Fruit fly (Drosophila melanogaster) whole organism, embryonic: ENCODE measurements around the gene Doa.

ENCODE experiments used
- Asciz ChIP-seq: fragments of 200-800 bp; sonication (Bioruptor generic); optimal IDR thresholded peaks from 2 replicates; lab custom pipeline; 2017; ENCODE audit warnings: missing biosample characterization, mild to moderate bottlenecking, missing genetic modification characterization, missing genetic modification reagents
- Bdp1 ChIP-seq: fragments of 200-800 bp; sonication (Bioruptor generic); optimal IDR thresholded peaks from 3 replicates; lab custom pipeline; 2016; ENCODE audit warnings: missing biosample characterization, missing genetic modification characterization
- CG10147 ChIP-seq: fragments of 200-800 bp; sonication (Bioruptor generic); optimal IDR thresholded peaks from 2 replicates; lab custom pipeline; 2019; ENCODE audit warnings: missing biosample characterization, mild to moderate bottlenecking, missing genetic modification characterization, moderate library complexity
- CG10654 ChIP-seq: fragments of 200-800 bp; sonication (Bioruptor generic); optimal IDR thresholded peaks from 2 replicates; lab custom pipeline; 2016; ENCODE audit warnings: missing biosample characterization, missing genetic modification characterization
- CG12236 ChIP-seq: fragments of 200-800 bp; sonication (Bioruptor generic); optimal IDR thresholded peaks from 2 replicates; lab custom pipeline; 2016; ENCODE audit warnings: missing biosample characterization, missing genetic modification characterization
- CG12942 ChIP-seq: fragments of 200-800 bp; sonication (Bioruptor generic); optimal IDR thresholded peaks from 3 replicates; lab custom pipeline; 2016; ENCODE audit warnings: missing biosample characterization, missing genetic modification characterization
- CG13296 ChIP-seq: fragments of 200-800 bp; sonication (Bioruptor generic); optimal IDR thresholded peaks from 3 replicates; lab custom pipeline; 2018; ENCODE audit warnings: missing biosample characterization, mild to moderate bottlenecking, missing genetic modification characterization
- CG14441 ChIP-seq: fragments of 200-800 bp; sonication (Bioruptor generic); IDR thresholded peaks from 2 replicates; pipeline ENCODE4 v1.3.6; 2022; ENCODE audit warnings: missing biosample characterization, missing genetic modification characterization
- CG15269 ChIP-seq: fragments of 200-800 bp; sonication (Bioruptor generic); optimal IDR thresholded peaks from 2 replicates; lab custom pipeline; 2018; ENCODE audit warnings: missing biosample characterization, mild to moderate bottlenecking, missing genetic modification characterization, moderate library complexity
- CG15479 ChIP-seq: fragments of 200-800 bp; sonication (Bioruptor generic); optimal IDR thresholded peaks from 3 replicates; lab custom pipeline; 2019; ENCODE audit warnings: missing biosample characterization, mild to moderate bottlenecking, missing genetic modification characterization, moderate library complexity
- CG16863 ChIP-seq: fragments of 200-800 bp; sonication (Bioruptor generic); optimal IDR thresholded peaks from 3 replicates; lab custom pipeline; 2016; ENCODE audit warnings: missing biosample characterization, missing genetic modification characterization
- CG17385 ChIP-seq: fragments of 200-800 bp; sonication (Bioruptor generic); optimal IDR thresholded peaks from 3 replicates; lab custom pipeline; 2018; ENCODE audit warnings: missing biosample characterization, mild to moderate bottlenecking, missing genetic modification characterization
- CG2712 ChIP-seq: fragments of 200-800 bp; optimal IDR thresholded peaks from 3 replicates; lab custom pipeline; 2019; ENCODE audit warnings: missing biosample characterization, mild to moderate bottlenecking, missing genetic modification characterization, moderate library complexity
- CG31224 ChIP-seq: fragments of 200-800 bp; sonication (Bioruptor generic); IDR thresholded peaks from 2 replicates; pipeline ENCODE4 v1.3.6; 2022; ENCODE audit warnings: missing biosample characterization, missing genetic modification characterization
- CG6765 ChIP-seq: fragments of 200-800 bp; sonication (Bioruptor generic); optimal IDR thresholded peaks from 3 replicates; lab custom pipeline; 2017; ENCODE audit warnings: missing biosample characterization, mild to moderate bottlenecking, missing genetic modification characterization
- CG6854 ChIP-seq: fragments of 200-800 bp; sonication (Bioruptor generic); optimal IDR thresholded peaks from 3 replicates; lab custom pipeline; 2017; ENCODE audit warnings: missing biosample characterization, mild to moderate bottlenecking, missing genetic modification characterization
- CG7357 ChIP-seq: fragments of 200-800 bp; sonication (Bioruptor generic); IDR thresholded peaks from 3 replicates; pipeline ENCODE4 v1.3.6; 2022; ENCODE audit warnings: missing biosample characterization, missing genetic modification characterization
- CG8290 ChIP-seq, 3 experiments: fragments of 200-800 bp; sonication (Bioruptor generic); optimal IDR thresholded peaks; 2 replicates each; lab custom pipeline; 2016 to 2019; ENCODE audit warnings: missing biosample characterization in 3 of 3, missing genetic modification characterization in 3 of 3, mild to moderate bottlenecking in 2 of 3, moderate library complexity in 1 of 3
- Chrac-16 ChIP-seq: fragments of 200-800 bp; sonication (Bioruptor generic); optimal IDR thresholded peaks from 3 replicates; lab custom pipeline; 2016; ENCODE audit warnings: missing biosample characterization, missing genetic modification characterization
- Elba2 ChIP-seq: fragments of 200-800 bp; sonication (Bioruptor generic); optimal IDR thresholded peaks from 3 replicates; lab custom pipeline; 2016; ENCODE audit warnings: missing biosample characterization, missing genetic modification characterization
- Fer2 ChIP-seq: fragments of 200-800 bp; sonication (Bioruptor generic); optimal IDR thresholded peaks from 2 replicates; lab custom pipeline; 2018; ENCODE audit warnings: missing biosample characterization, mild to moderate bottlenecking, missing genetic modification characterization, moderate library complexity
- GATAe ChIP-seq: fragments of 200-800 bp; sonication (Bioruptor generic); conservative IDR thresholded peaks from 2 replicates; pipeline ENCODE4 v1.3.6; 2022; ENCODE audit warnings: missing biosample characterization, missing genetic modification characterization
- HLH3B ChIP-seq: fragments of 200-800 bp; sonication (Bioruptor generic); IDR thresholded peaks from 2 replicates; pipeline ENCODE4 v1.3.6; 2022; ENCODE audit warnings: missing biosample characterization, missing genetic modification characterization
- Hr39 ChIP-seq: fragments of >200 bp; optimal IDR thresholded peaks from 2 replicates; lab custom pipeline; 2017
- Jarid2 ChIP-seq: fragments of 200-800 bp; sonication (Bioruptor generic); optimal IDR thresholded peaks from 3 replicates; lab custom pipeline; 2017; ENCODE audit warnings: mild to moderate bottlenecking, missing biosample characterization, missing genetic modification reagents, missing genetic modification characterization
- Kr ChIP-seq: fragments of 200-800 bp; sonication (Bioruptor generic); optimal IDR thresholded peaks from 2 replicates; lab custom pipeline; 2017; ENCODE audit warnings: missing biosample characterization, mild to moderate bottlenecking, missing genetic modification characterization
- Mes4 ChIP-seq: fragments of 200-800 bp; sonication (Bioruptor generic); optimal IDR thresholded peaks from 2 replicates; lab custom pipeline; 2016; ENCODE audit warnings: missing biosample characterization, missing genetic modification characterization
- Nf-YA ChIP-seq: fragments of 200-800 bp; sonication (Bioruptor generic); IDR thresholded peaks from 2 replicates; pipeline ENCODE4 v1.3.6; 2022; ENCODE audit warnings: missing biosample characterization, missing genetic modification characterization
- Stat92E ChIP-seq, 3 experiments: fragments of >200 bp in 2 of 3; fragments of 200-800 bp in 1 of 3; sonication (Bioruptor generic) in 1 of 3; optimal IDR thresholded peaks; 2 replicates each; lab custom pipeline; 2017 to 2019; ENCODE audit warnings: missing biosample characterization in 3 of 3, missing genetic modification characterization in 3 of 3, mild to moderate bottlenecking in 1 of 3, moderate library complexity in 1 of 3
- ase ChIP-seq: fragments of 200-800 bp; sonication (Bioruptor generic); IDR thresholded peaks from 3 replicates; pipeline ENCODE4 v1.3.6; 2022; ENCODE audit warnings: missing biosample characterization, missing genetic modification characterization
- ato ChIP-seq: fragments of 200-800 bp; sonication (Bioruptor generic); IDR thresholded peaks from 2 replicates; pipeline ENCODE4 v1.3.6; 2022; ENCODE audit warnings: missing biosample characterization, missing genetic modification characterization; ENCODE audit not compliant: partially characterized antibody
- cato ChIP-seq: fragments of 200-800 bp; sonication (Bioruptor generic); optimal IDR thresholded peaks from 2 replicates; lab custom pipeline; 2016; ENCODE audit warnings: missing biosample characterization, missing genetic modification characterization, borderline replicate concordance
- chm ChIP-seq: fragments of 200-800 bp; sonication (Bioruptor generic); IDR thresholded peaks from 2 replicates; pipeline ENCODE4 v1.3.6; 2022; ENCODE audit warnings: missing biosample characterization, missing genetic modification characterization
- dm ChIP-seq: fragments of 200-800 bp; sonication (Bioruptor generic); optimal IDR thresholded peaks from 3 replicates; lab custom pipeline; 2016; ENCODE audit warnings: missing biosample characterization, missing genetic modification characterization
- ems ChIP-seq: fragments of 200-800 bp; sonication (Bioruptor generic); optimal IDR thresholded peaks from 3 replicates; lab custom pipeline; 2016; ENCODE audit warnings: missing biosample characterization, missing genetic modification characterization
- gcm ChIP-seq: fragments of 200-800 bp; sonication (Bioruptor generic); optimal IDR thresholded peaks from 2 replicates; lab custom pipeline; 2019; ENCODE audit warnings: missing biosample characterization, mild to moderate bottlenecking, missing genetic modification characterization, moderate library complexity
- gfzf ChIP-seq: fragments of 200-800 bp; sonication (Bioruptor generic); optimal IDR thresholded peaks from 2 replicates; lab custom pipeline; 2016; ENCODE audit warnings: missing biosample characterization, mild to moderate bottlenecking, missing genetic modification characterization, moderate library complexity
- hth ChIP-seq: fragments of >200 bp; optimal IDR thresholded peaks from 2 replicates; lab custom pipeline; 2017; ENCODE audit warnings: inconsistent platforms
- kah ChIP-seq: fragments of 200-800 bp; sonication (Bioruptor generic); optimal IDR thresholded peaks from 2 replicates; lab custom pipeline; 2018; ENCODE audit warnings: missing biosample characterization, mild to moderate bottlenecking, missing genetic modification characterization
- lola ChIP-seq, 3 experiments: fragments of >200 bp in 2 of 3; fragments of 200-800 bp in 1 of 3; sonication (Bioruptor generic) in 1 of 3; optimal IDR thresholded peaks; 2 replicates each; lab custom pipeline; 2017 to 2019; ENCODE audit warnings: missing biosample characterization in 3 of 3, missing genetic modification characterization in 3 of 3, mild to moderate bottlenecking in 1 of 3, moderate library complexity in 1 of 3
- luna ChIP-seq: fragments of 200-800 bp; sonication (Bioruptor generic); optimal IDR thresholded peaks from 2 replicates; lab custom pipeline; 2016; ENCODE audit warnings: missing biosample characterization, missing genetic modification characterization
- peb ChIP-seq: fragments of 200-800 bp; sonication (Bioruptor generic); IDR thresholded peaks from 2 replicates; pipeline ENCODE4 v1.3.6; 2022; ENCODE audit warnings: missing biosample characterization, missing genetic modification characterization
- pho ChIP-seq: fragments of 200-800 bp; sonication (Bioruptor generic); optimal IDR thresholded peaks from 2 replicates; lab custom pipeline; 2016; ENCODE audit warnings: missing biosample characterization, missing genetic modification characterization
- row ChIP-seq: fragments of 200-800 bp; sonication (Bioruptor generic); IDR thresholded peaks from 3 replicates; pipeline ENCODE4 v1.3.6; 2022; ENCODE audit warnings: missing biosample characterization, missing genetic modification characterization
- stwl ChIP-seq: fragments of 200-800 bp; sonication (Bioruptor generic); optimal IDR thresholded peaks from 3 replicates; lab custom pipeline; 2018; ENCODE audit warnings: missing biosample characterization, mild to moderate bottlenecking, missing genetic modification characterization, moderate library complexity
- tna ChIP-seq: fragments of 200-800 bp; sonication (Bioruptor generic); IDR thresholded peaks from 2 replicates; pipeline ENCODE4 v1.3.6; 2022; ENCODE audit warnings: missing biosample characterization, missing genetic modification characterization; ENCODE audit not compliant: partially characterized antibody
- trem ChIP-seq: fragments of 200-800 bp; optimal IDR thresholded peaks from 3 replicates; lab custom pipeline; 2019; ENCODE audit warnings: missing biosample characterization, mild to moderate bottlenecking, missing genetic modification characterization, moderate library complexity
- twi ChIP-seq: fragments of 200-800 bp; optimal IDR thresholded peaks from 2 replicates; lab custom pipeline; 2019; ENCODE audit warnings: missing biosample characterization, mild to moderate bottlenecking, missing genetic modification characterization, moderate library complexity
- z ChIP-seq: fragments of 200-800 bp; sonication (Bioruptor generic); IDR thresholded peaks from 3 replicates; pipeline ENCODE4 v1.3.6; 2022; ENCODE audit warnings: missing biosample characterization, missing genetic modification characterization
- zen2 ChIP-seq: fragments of 200-800 bp; sonication (Bioruptor generic); IDR thresholded peaks from 3 replicates; pipeline ENCODE4 v1.3.6; 2022; ENCODE audit warnings: missing biosample characterization, missing genetic modification characterization; ENCODE audit not compliant: partially characterized antibody
- zfh2 ChIP-seq: fragments of 200-800 bp; sonication (Bioruptor generic); optimal IDR thresholded peaks from 2 replicates; lab custom pipeline; 2016; ENCODE audit warnings: missing biosample characterization, missing genetic modification characterization

The Doa gene

dm6 chr3R:28911758-28912157 lies 23.9 kb downstream of the Doa start (continued):
- TF ChIP-seq cato (GFP tag; lab: Kevin White, UChicago) (peak; percentile 41), CG12942 (peak; percentile 67), Jarid2 (GFP tag; lab: Kevin White, UChicago) (peak; percentile 17), peb (GFP tag; lab: Robert Waterston, UW) (peak; percentile 79), CG14441 (GFP tag; lab: Robert Waterston, UW) (peak; percentile 87), trem (peak; percentile 11), CG15479 (GFP tag; lab: Kevin White, UChicago) (no peak), kah (GFP tag; lab: Kevin White, UChicago) (peak; percentile 20), CG31224 (GFP tag; lab: Robert Waterston, UW) (peak; percentile 36; the same call in 1 of the 2 replicates), HLH3B (peak; percentile 81), Hr39 (lab: Kevin White, UChicago) (no peak), ato (GFP tag; lab: Robert Waterston, UW) (no peak), CG15269 (tag; lab: Kevin White, UChicago) (peak; percentile 73), CG10147 (GFP tag; lab: Kevin White, UChicago) (peak; percentile 25), dm (GFP tag; lab: Kevin White, UChicago) (peak; percentile 65), luna (GFP tag; lab: Kevin White, UChicago) (no peak), Stat92E (GFP tag; optimal IDR thresholded peaks at IDR 0.05; lab: Kevin White, UChicago) (no peak), z (GFP tag; lab: Robert Waterston, UW) (no peak), CG6765 (peak; percentile 5), CG7357 (GFP tag; lab: Robert Waterston, UW) (peak; percentile 68), Asciz (peak; percentile 48), chm (GFP tag; lab: Robert Waterston, UW) (peak; percentile 89), pho (GFP tag; lab: Kevin White, UChicago) (peak; percentile 26), gcm (GFP tag; lab: Kevin White, UChicago) (no peak), Kr (GFP tag; lab: Kevin White, UChicago) (no peak), zen2 (GFP tag; lab: Robert Waterston, UW) (no peak), Elba2 (no peak), lola (GFP tag; optimal IDR thresholded peaks at IDR 0.05; lab: Kevin White, UChicago) (no peak), zfh2 (GFP tag; lab: Kevin White, UChicago) (peak; percentile 71), Chrac-16 (peak; percentile 63), CG17385 (peak; percentile 69), Fer2 (no peak), CG8290 (GFP tag; optimal IDR thresholded peaks at IDR 0.05; lab: Kevin White, UChicago) (no peak), CG8290 (tag; optimal IDR thresholded peaks at IDR 0.05; lab: Kevin White, UChicago) (peak in 1 of 2 experiments; percentile 91), ems (GFP tag; lab: Kevin White, UChicago) (peak; percentile 67), GATAe (GFP tag; lab: Robert Waterston, UW) (no peak), gfzf (no peak), Bdp1 (GFP tag; lab: Kevin White, UChicago) (peak; percentile 49), CG2712 (peak; percentile 79), CG12236 (GFP tag; lab: Kevin White, UChicago) (peak; percentile 56), ase (GFP tag; lab: Robert Waterston, UW) (peak; percentile 73; the same call in 2 of the 3 replicates), tna (no peak), twi (tag; lab: Kevin White, UChicago) (no peak), CG6854 (GFP tag; lab: Kevin White, UChicago) (peak; percentile 43), CG13296 (no peak), stwl (tag; lab: Kevin White, UChicago) (no peak), Mes4 (peak; percentile 38), hth (no peak), CG16863 (GFP tag; lab: Kevin White, UChicago) (peak; percentile 80), Nf-YA (GFP tag; lab: Robert Waterston, UW) (peak; percentile 56), CG10654 (peak; percentile 48), row (peak; percentile 87)
